Fruit fly (Drosophila melanogaster) whole organism, prepupa: ENCODE results near the gene tral.

Experiments used
- Blimp-1 ChIP-seq: fragments of 200-800 bp; sonication (Bioruptor generic); optimal IDR thresholded peaks from 3 replicates; lab custom pipeline; 2017; ENCODE audit warnings: missing biosample characterization, missing genetic modification characterization, mild to moderate bottlenecking, moderate library complexity, missing genetic modification reagents
- CG10631 ChIP-seq: fragments of 200-800 bp; sonication (Bioruptor generic); optimal IDR thresholded peaks from 2 replicates; lab custom pipeline; 2016; ENCODE audit warnings: missing biosample characterization, missing genetic modification characterization
- CG11294 ChIP-seq: fragments of 200-800 bp; sonication (Bioruptor generic); IDR thresholded peaks from 2 replicates; pipeline ENCODE4 v1.3.6; 2022; ENCODE audit warnings: missing biosample characterization, missing genetic modification characterization
- CG11762 ChIP-seq: fragments of 200-800 bp; sonication (Bioruptor generic); optimal IDR thresholded peaks from 3 replicates; lab custom pipeline; 2016; ENCODE audit warnings: missing biosample characterization, missing genetic modification characterization; ENCODE audit not compliant: insufficient read depth
- CG11902 ChIP-seq: fragments of 200-800 bp; sonication (Bioruptor generic); optimal IDR thresholded peaks from 3 replicates; lab custom pipeline; 2016; ENCODE audit warnings: missing biosample characterization, missing genetic modification characterization
- CG15336 ChIP-seq: fragments of 200-800 bp; sonication (Bioruptor generic); IDR thresholded peaks from 2 replicates; pipeline ENCODE4 v1.3.6; 2022; ENCODE audit warnings: missing biosample characterization, missing genetic modification characterization
- CG1621 ChIP-seq: fragments of 200-800 bp; sonication (Bioruptor generic); optimal IDR thresholded peaks from 3 replicates; lab custom pipeline; 2018; ENCODE audit warnings: missing biosample characterization, mild to moderate bottlenecking, missing genetic modification characterization
- CG16779 ChIP-seq: fragments of 200-800 bp; sonication (Bioruptor generic); optimal IDR thresholded peaks from 3 replicates; lab custom pipeline; 2017; ENCODE audit warnings: missing biosample characterization, mild to moderate bottlenecking, missing genetic modification characterization
- CG31627 ChIP-seq: fragments of 200-800 bp; sonication (Bioruptor generic); optimal IDR thresholded peaks from 3 replicates; lab custom pipeline; 2016; ENCODE audit warnings: missing biosample characterization, missing genetic modification characterization
- CG34406 ChIP-seq: fragments of 200-800 bp; sonication (Bioruptor generic); optimal IDR thresholded peaks from 3 replicates; lab custom pipeline; 2016; ENCODE audit warnings: missing biosample characterization, missing genetic modification characterization
- CG3919 ChIP-seq: fragments of 200-800 bp; sonication (Bioruptor generic); optimal IDR thresholded peaks from 3 replicates; lab custom pipeline; 2016; ENCODE audit warnings: missing biosample characterization, missing genetic modification characterization
- CG4318 ChIP-seq: fragments of 200-800 bp; sonication (Bioruptor generic); optimal IDR thresholded peaks from 3 replicates; lab custom pipeline; 2017; ENCODE audit warnings: missing biosample characterization, mild to moderate bottlenecking, missing genetic modification characterization
- CG6163 ChIP-seq: fragments of 200-800 bp; sonication (Bioruptor generic); IDR thresholded peaks from 3 replicates; pipeline ENCODE4 v1.3.6; 2022; ENCODE audit warnings: missing biosample characterization, missing genetic modification characterization
- CG6276 ChIP-seq: fragments of 200-800 bp; sonication (Bioruptor generic); optimal IDR thresholded peaks from 2 replicates; lab custom pipeline; 2017; ENCODE audit warnings: missing biosample characterization, mild to moderate bottlenecking, missing genetic modification characterization
- CG6792 ChIP-seq: fragments of 200-800 bp; sonication (Bioruptor generic); optimal IDR thresholded peaks from 3 replicates; lab custom pipeline; 2016; ENCODE audit warnings: missing biosample characterization, missing genetic modification characterization
- CG6854 ChIP-seq: fragments of 200-800 bp; sonication (Bioruptor generic); optimal IDR thresholded peaks from 2 replicates; lab custom pipeline; 2017; ENCODE audit warnings: missing biosample characterization, mild to moderate bottlenecking, missing genetic modification characterization
- CG8319 ChIP-seq: fragments of 200-800 bp; sonication (Bioruptor generic); optimal IDR thresholded peaks from 3 replicates; lab custom pipeline; 2016; ENCODE audit warnings: missing biosample characterization, missing genetic modification characterization
- CG8632 ChIP-seq: fragments of 200-800 bp; sonication (Bioruptor generic); optimal IDR thresholded peaks from 3 replicates; lab custom pipeline; 2016; ENCODE audit warnings: missing biosample characterization, missing genetic modification characterization
- Eip78C ChIP-seq: fragments of 200-800 bp; sonication (Bioruptor generic); peaks from one replicate; lab custom pipeline; 2016; ENCODE audit warnings: missing biosample characterization, missing genetic modification characterization
- Eip93F ChIP-seq: fragments of 200-800 bp; sonication (Bioruptor generic); optimal IDR thresholded peaks from 2 replicates; lab custom pipeline; 2016; ENCODE audit warnings: missing biosample characterization, mild to moderate bottlenecking, missing genetic modification characterization
- Ets21C ChIP-seq: fragments of 200-800 bp; sonication (Bioruptor generic); optimal IDR thresholded peaks from 3 replicates; lab custom pipeline; 2016; ENCODE audit warnings: missing biosample characterization, missing genetic modification characterization
- Ets96B ChIP-seq: fragments of 200-800 bp; optimal IDR thresholded peaks from 2 replicates; lab custom pipeline; 2019; ENCODE audit warnings: missing biosample characterization, mild to moderate bottlenecking, missing genetic modification characterization, moderate library complexity
- Gug ChIP-seq: fragments of 200-800 bp; sonication (Bioruptor generic); IDR thresholded peaks from 2 replicates; pipeline ENCODE4 v1.3.6; 2022; ENCODE audit warnings: missing biosample characterization, missing genetic modification characterization
- Hr38 ChIP-seq: sonication (Bioruptor generic); optimal IDR thresholded peaks from 2 replicates; lab custom pipeline; 2016; ENCODE audit warnings: missing biosample characterization, missing genetic modification characterization
- Hr4 ChIP-seq: fragments of 200-800 bp; sonication (Bioruptor generic); optimal IDR thresholded peaks from 3 replicates; lab custom pipeline; 2016; ENCODE audit warnings: missing biosample characterization, missing genetic modification characterization
- Lpt ChIP-seq: fragments of 200-800 bp; sonication (Bioruptor generic); optimal IDR thresholded peaks from 3 replicates; lab custom pipeline; 2016; ENCODE audit warnings: missing biosample characterization, missing genetic modification characterization
- Met ChIP-seq: fragments of 200-800 bp; sonication (Bioruptor generic); optimal IDR thresholded peaks from 3 replicates; lab custom pipeline; 2016; ENCODE audit warnings: missing biosample characterization, missing genetic modification characterization
- Smox ChIP-seq: fragments of 200-800 bp; sonication (Bioruptor generic); optimal IDR thresholded peaks from 3 replicates; lab custom pipeline; 2016; ENCODE audit warnings: missing biosample characterization, missing genetic modification characterization
- Sox102F ChIP-seq: fragments of 200-800 bp; sonication (Bioruptor generic); optimal IDR thresholded peaks from 2 replicates; lab custom pipeline; 2016; ENCODE audit warnings: missing biosample characterization, mild to moderate bottlenecking, missing genetic modification characterization
- Sox14 ChIP-seq: fragments of 200-800 bp; sonication (Bioruptor generic); optimal IDR thresholded peaks from 3 replicates; lab custom pipeline; 2016; ENCODE audit warnings: missing biosample characterization, missing genetic modification characterization
- Sox15 ChIP-seq: fragments of 200-800 bp; sonication (Bioruptor generic); optimal IDR thresholded peaks from 3 replicates; lab custom pipeline; 2016; ENCODE audit warnings: missing biosample characterization, missing genetic modification characterization
- achi ChIP-seq: fragments of 200-800 bp; sonication (Bioruptor generic); optimal IDR thresholded peaks from 3 replicates; lab custom pipeline; 2016; ENCODE audit warnings: missing biosample characterization, missing genetic modification characterization
- cyc ChIP-seq: fragments of 200-800 bp; sonication (Bioruptor generic); optimal IDR thresholded peaks from 3 replicates; lab custom pipeline; 2016; ENCODE audit warnings: missing biosample characterization, missing genetic modification characterization
- dsx ChIP-seq: fragments of 200-800 bp; optimal IDR thresholded peaks from 3 replicates; lab custom pipeline; 2019; ENCODE audit warnings: missing biosample characterization, mild to moderate bottlenecking, missing genetic modification characterization, moderate library complexity; ENCODE audit not compliant: poor library complexity, severe bottlenecking
- esn ChIP-seq: fragments of 200-800 bp; sonication (Bioruptor generic); optimal IDR thresholded peaks from 2 replicates; lab custom pipeline; 2016; ENCODE audit warnings: missing biosample characterization, mild to moderate bottlenecking, missing genetic modification characterization, moderate library complexity
- fd85E ChIP-seq: fragments of 200-800 bp; sonication (Bioruptor generic); optimal IDR thresholded peaks from 3 replicates; lab custom pipeline; 2016; ENCODE audit warnings: missing biosample characterization, missing genetic modification characterization
- lz ChIP-seq: fragments of 200-800 bp; sonication (Bioruptor generic); optimal IDR thresholded peaks from 3 replicates; lab custom pipeline; 2016; ENCODE audit warnings: missing biosample characterization, missing genetic modification characterization
- net ChIP-seq: fragments of 200-800 bp; sonication (Bioruptor generic); optimal IDR thresholded peaks from 3 replicates; lab custom pipeline; 2016; ENCODE audit warnings: missing biosample characterization, missing genetic modification characterization
- pdm3 ChIP-seq: fragments of 200-800 bp; sonication (Bioruptor generic); optimal IDR thresholded peaks from 3 replicates; lab custom pipeline; 2016; ENCODE audit warnings: missing biosample characterization, missing genetic modification characterization
- salr ChIP-seq, 2 experiments: fragments of 200-800 bp; sonication (Bioruptor generic); optimal IDR thresholded peaks; 3 replicates each; lab custom pipeline; 2016 to 2018; ENCODE audit warnings: missing biosample characterization in 2 of 2, missing genetic modification characterization in 2 of 2, mild to moderate bottlenecking in 1 of 2
- spab ChIP-seq: fragments of 200-800 bp; sonication (Bioruptor generic); optimal IDR thresholded peaks from 2 replicates; lab custom pipeline; 2017; ENCODE audit warnings: missing biosample characterization, mild to moderate bottlenecking, missing genetic modification characterization, missing genetic modification reagents
- ss ChIP-seq, 2 experiments: fragments of 200-800 bp; sonication (Bioruptor generic); optimal IDR thresholded peaks; 2 replicates in 1 of 2; 3 replicates in 1 of 2; lab custom pipeline; 2017 to 2018; ENCODE audit warnings: mild to moderate bottlenecking in 2 of 2, missing biosample characterization in 2 of 2, missing genetic modification characterization in 2 of 2, moderate library complexity in 1 of 2
- svp ChIP-seq: fragments of 200-800 bp; sonication (Bioruptor generic); peaks from one replicate; lab custom pipeline; 2016; ENCODE audit warnings: missing biosample characterization, missing genetic modification characterization
- topi ChIP-seq: fragments of 200-800 bp; sonication (Bioruptor generic); optimal IDR thresholded peaks from 3 replicates; lab custom pipeline; 2016; ENCODE audit warnings: missing biosample characterization, missing genetic modification characterization
- vri ChIP-seq: fragments of 200-800 bp; sonication (Bioruptor generic); optimal IDR thresholded peaks from 3 replicates; lab custom pipeline; 2016; ENCODE audit warnings: missing biosample characterization, mild to moderate bottlenecking, missing genetic modification characterization

tral gene

dm6 chr3L:12490418-12491035, 24.3 kb upstream of the tral start, which contains the start of gene CG10660 (continued):
- peak; percentile 78 for TF ChIP-seq spab (GFP tag; lab: Kevin White, UChicago)
- TF ChIP-seq Lpt (GFP tag; lab: Kevin White, UChicago), result peak; percentile 91
- peak; percentile 93 for TF ChIP-seq Sox14 (GFP tag; lab: Kevin White, UChicago)
- peak; percentile 94 for TF ChIP-seq CG3919 (GFP tag; lab: Kevin White, UChicago)
- TF ChIP-seq Eip78C (GFP tag; lab: Kevin White, UChicago), result peak; percentile 97
- peak; percentile 88 for TF ChIP-seq CG16779 (tag; lab: Kevin White, UChicago)
- peak; percentile 94 for TF ChIP-seq CG34406 (GFP tag; lab: Kevin White, UChicago)
- TF ChIP-seq salr (GFP tag; optimal IDR thresholded peaks at IDR 0.05; lab: Kevin White, UChicago), result peak; percentile 79 to 86
- peak; percentile 91 for TF ChIP-seq vri
- TF ChIP-seq CG8319 (GFP tag; lab: Kevin White, UChicago), result peak; percentile 72
- peak; percentile 94 for TF ChIP-seq net (GFP tag; lab: Kevin White, UChicago)
- TF ChIP-seq CG15336 (GFP tag; lab: Robert Waterston, UW), result peak; percentile 97
- peak; percentile 80 for TF ChIP-seq Sox15 (GFP tag; lab: Kevin White, UChicago)

- TF ChIP-seq CG6163 (GFP tag; lab: Robert Waterston, UW) (0 out of 3 replicates have a peak, but pooled peaks have one; percentile 18), fd85E (GFP tag; lab: Kevin White, UChicago) (no peak)
Measured at dm6 chr3L:12494273-12494672, 20.6 kb upstream of the tral start.

- TF ChIP-seq net (GFP tag; lab: Kevin White, UChicago), result peak; percentile 89
- peak; percentile 60 for TF ChIP-seq CG1621 (tag; lab: Kevin White, UChicago)
- peak; percentile 95 for TF ChIP-seq esn (GFP tag; lab: Kevin White, UChicago)
- TF ChIP-seq vri, result peak; percentile 84
- TF ChIP-seq CG11902 (GFP tag; lab: Kevin White, UChicago), result peak; percentile 78
- peak; percentile 20 to 90 for TF ChIP-seq salr (GFP tag; optimal IDR thresholded peaks at IDR 0.05; lab: Kevin White, UChicago)
- TF ChIP-seq lz (GFP tag; lab: Kevin White, UChicago), result peak; percentile 91
- TF ChIP-seq dsx, result peak; percentile 80
- TF ChIP-seq CG16779 (tag; lab: Kevin White, UChicago), result peak; percentile 72
- peak; percentile 56; the same call in 1 of the 3 replicates for TF ChIP-seq CG6163 (GFP tag; lab: Robert Waterston, UW)
- TF ChIP-seq Sox14 (GFP tag; lab: Kevin White, UChicago), result peak; percentile 91
- TF ChIP-seq cyc (GFP tag; lab: Kevin White, UChicago), result peak; percentile 88
- peak; percentile 90 for TF ChIP-seq CG31627 (GFP tag; lab: Kevin White, UChicago)
- TF ChIP-seq Eip93F (GFP tag; lab: Kevin White, UChicago), result peak; percentile 74
- TF ChIP-seq CG11762, result peak; percentile 83
- peak; percentile 83 for TF ChIP-seq pdm3 (GFP tag; lab: Kevin White, UChicago)
- TF ChIP-seq CG6854 (GFP tag; lab: Kevin White, UChicago), result peak; percentile 81
- peak; percentile 68 for TF ChIP-seq CG8319 (GFP tag; lab: Kevin White, UChicago)
- peak; percentile 81 for TF ChIP-seq CG8632
- TF ChIP-seq CG10631, result peak; percentile 82
- peak; percentile 92 for TF ChIP-seq Smox (GFP tag; lab: Kevin White, UChicago)
- TF ChIP-seq CG4318 (GFP tag; lab: Kevin White, UChicago), result peak; percentile 87
- TF ChIP-seq svp, result peak; percentile 97
- TF ChIP-seq achi (GFP tag; lab: Kevin White, UChicago), result peak; percentile 88
- TF ChIP-seq Ets21C (GFP tag; lab: Kevin White, UChicago), result peak; percentile 83
- peak; percentile 87 for TF ChIP-seq Blimp-1 (GFP tag; lab: Kevin White, UChicago)
- peak; percentile 92 for TF ChIP-seq CG6276
- peak; percentile 91 for TF ChIP-seq topi (GFP tag; lab: Kevin White, UChicago)
- peak; percentile 98 for TF ChIP-seq Eip78C (GFP tag; lab: Kevin White, UChicago)
- TF ChIP-seq Ets96B (tag; lab: Kevin White, UChicago), result peak; percentile 80
- TF ChIP-seq spab (GFP tag; lab: Kevin White, UChicago), result peak; percentile 83
- TF ChIP-seq Sox102F (GFP tag; lab: Kevin White, UChicago), result peak; percentile 91
- TF ChIP-seq Hr38 (GFP tag; lab: Kevin White, UChicago), result no peak
- peak; percentile 59 for TF ChIP-seq CG11294
- TF ChIP-seq ss (GFP tag; optimal IDR thresholded peaks at IDR 0.05; lab: Kevin White, UChicago), result peak; percentile 84 to 87
- peak; percentile 86 for TF ChIP-seq CG6792 (GFP tag; lab: Kevin White, UChicago)
- TF ChIP-seq Met (GFP tag; lab: Kevin White, UChicago), result peak; percentile 93
- peak; percentile 29 for TF ChIP-seq Gug (GFP tag; lab: Robert Waterston, UW)
- peak; percentile 91 for TF ChIP-seq Hr4
- TF ChIP-seq CG3919 (GFP tag; lab: Kevin White, UChicago), result peak; percentile 89
Measured at dm6 chr3L:12495312-12495725, 19.5 kb upstream of the tral start.
